Worm (Caenorhabditis elegans) whole organism, midembryonic: ENCODE data around the gene syg-2.

Experiments used
- cog-1 ChIP-seq: sonication (generic microtip); optimal IDR thresholded peaks from 2 replicates; lab custom pipeline; 2016; ENCODE audit warnings: missing genetic modification characterization, missing compliant biosample characterization
- flt-1 ChIP-seq: fragments of 200-800 bp; sonication (Bioruptor generic); IDR thresholded peaks from 2 replicates; pipeline ENCODE4 v1.3.6; 2022; ENCODE audit warnings: missing genetic modification characterization, missing compliant biosample characterization
- klf-2 ChIP-seq: fragments of 200-800 bp; sonication (Bioruptor generic); conservative IDR thresholded peaks from 2 replicates; pipeline ENCODE4 v1.3.6; 2022; ENCODE audit warnings: missing genetic modification reagents, missing genetic modification characterization, missing compliant biosample characterization
- tab-1 ChIP-seq: fragments of 200-800 bp; sonication (Bioruptor generic); IDR thresholded peaks from 2 replicates; pipeline ENCODE4 v1.3.6; 2022; ENCODE audit warnings: missing genetic modification characterization, missing compliant biosample characterization
- ztf-29 ChIP-seq: fragments of 200-800 bp; sonication (Bioruptor generic); IDR thresholded peaks from 2 replicates; pipeline ENCODE4 v1.3.6; 2022; ENCODE audit warnings: missing genetic modification reagents, missing genetic modification characterization, missing compliant biosample characterization

ce11 chrX:14680474-14680873 is 25.7 kb downstream of the syg-2 start:
- TF ChIP-seq tab-1 (GFP tag; lab: Robert Waterston, UW) = no peak
- no peak for TF ChIP-seq flt-1 (GFP tag; lab: Robert Waterston, UW)
- TF ChIP-seq cog-1 = no peak
- TF ChIP-seq klf-2 = no peak
- no peak for TF ChIP-seq ztf-29 (GFP tag; lab: Robert Waterston, UW)
